Worm (Caenorhabditis elegans) whole organism, L4/young adult: ENCODE data around the gene F47B8.18.

Source experiments
- W03F9.2 ChIP-seq: fragments of 150-350 bp; optimal IDR thresholded peaks from 2 replicates; lab custom pipeline; 2014; ENCODE audit warnings: missing biosample characterization, missing genetic modification characterization
- dao-5 ChIP-seq: sonication (generic microtip); optimal IDR thresholded peaks from 2 replicates; lab custom pipeline; 2016; ENCODE audit warnings: missing genotype, missing genetic modification characterization, moderate library complexity, missing compliant biosample characterization
- him-1 ChIP-seq: sonication (generic microtip); optimal IDR thresholded peaks from 2 replicates; lab custom pipeline; 2016; ENCODE audit warnings: missing genotype, missing genetic modification reagents, missing genetic modification characterization, missing compliant biosample characterization

ce11 chrV:14334901-14335300 is 9.6 kb upstream of the F47B8.18 start, which contains the start of gene srm-5:
- TF ChIP-seq him-1 = no peak
- no peak for TF ChIP-seq W03F9.2
- TF ChIP-seq dao-5 (tag; lab: Kevin White, UChicago) = no peak
